Worm (Caenorhabditis elegans) whole organism, L2 larva: ENCODE measurements around the gene F53A3.7.
A peak's percentile ranks its signal among the peaks of the same experiment; 100 is the strongest.

Experiments used
- F13H6.1 ChIP-seq: sonication (generic microtip); optimal IDR thresholded peaks from 2 replicates; lab custom pipeline; 2016; ENCODE audit warnings: missing genetic modification characterization, missing compliant biosample characterization
- aly-2 ChIP-seq: fragments of 150-350 bp; optimal IDR thresholded peaks from 2 replicates; lab custom pipeline; 2014; ENCODE audit warnings: missing biosample characterization, missing genetic modification characterization
- ceh-82 ChIP-seq: fragments of 150-350 bp; optimal IDR thresholded peaks from 2 replicates; lab custom pipeline; 2014; ENCODE audit warnings: missing biosample characterization, missing genetic modification characterization
- egl-27 ChIP-seq: sonication (generic microtip); optimal IDR thresholded peaks from 3 replicates; lab custom pipeline; 2017; ENCODE audit warnings: missing biosample characterization, missing genetic modification reagents, missing genetic modification characterization
- mdl-1 ChIP-seq, 2 experiments: fragments of 150-350 bp in 1 of 2; sonication (generic microtip) in 1 of 2; optimal IDR thresholded peaks; 2 replicates each; lab custom pipeline; 2017; ENCODE audit warnings: missing biosample characterization in 2 of 2, missing genetic modification characterization in 2 of 2
- nhr-11 ChIP-seq: fragments of 150-350 bp; optimal IDR thresholded peaks from 2 replicates; lab custom pipeline; 2014; ENCODE audit warnings: missing biosample characterization, missing genetic modification characterization
- nhr-12 ChIP-seq: fragments of 150-350 bp; optimal IDR thresholded peaks from 2 replicates; lab custom pipeline; 2014; ENCODE audit warnings: missing biosample characterization, missing genetic modification characterization
- nhr-77 ChIP-seq: fragments of 150-350 bp; optimal IDR thresholded peaks from 2 replicates; lab custom pipeline; 2014; ENCODE audit warnings: missing biosample characterization, missing genetic modification characterization
- skn-1 ChIP-seq: sonication (generic microtip); optimal IDR thresholded peaks from 2 replicates; lab custom pipeline; 2017; ENCODE audit warnings: missing biosample characterization, missing genetic modification characterization
- snpc-4 ChIP-seq: fragments of 150-350 bp; optimal IDR thresholded peaks from 2 replicates; lab custom pipeline; 2014; ENCODE audit warnings: missing biosample characterization, missing genetic modification characterization
- zag-1 ChIP-seq: fragments of 150-350 bp; optimal IDR thresholded peaks from 2 replicates; lab custom pipeline; 2014; ENCODE audit warnings: missing biosample characterization, missing genetic modification characterization

ce11 chrIII:1921136-1921680 is 30.1 kb upstream of the F53A3.7 start:
- TF ChIP-seq snpc-4 (tag; lab: Kevin White, UChicago) = peak; percentile 86
- TF ChIP-seq aly-2 (tag; lab: Kevin White, UChicago) = no peak
- TF ChIP-seq ceh-82 (tag; lab: Kevin White, UChicago) = peak; percentile 57
- peak; percentile 85 for TF ChIP-seq zag-1 (tag; lab: Kevin White, UChicago)
- TF ChIP-seq nhr-11 (tag; lab: Kevin White, UChicago) = no peak
- no peak for TF ChIP-seq nhr-77 (tag; lab: Kevin White, UChicago)
- peak; percentile 100 for TF ChIP-seq F13H6.1 (tag; lab: Kevin White, UChicago)
- TF ChIP-seq egl-27 (tag; lab: Kevin White, UChicago) = peak; percentile 100
- no peak for TF ChIP-seq nhr-12 (tag; lab: Kevin White, UChicago)
- peak; percentile 96 for TF ChIP-seq mdl-1 (tag; optimal IDR thresholded peaks at IDR 0.05; lab: Kevin White, UChicago)
- TF ChIP-seq skn-1 (tag; lab: Kevin White, UChicago) = no peak
